Worm (Caenorhabditis elegans): ENCODE results near the gene R09E10.1.
"Not testable (repeated sequence)": the region's sequence is repeated elsewhere in the genome, so short reads cannot be mapped to it uniquely, and the experiment has no call there.

The R09E10.1 gene

ce11 chrIV:10322650-10323049 lies at the start of gene R09E10.1:
Gene R09E10.1 (minus strand): TSS chrIV:10322750.
- TF ChIP-seq B0310.2 (tag; optimal IDR thresholded peaks at IDR 0.05); hmg-4 (GFP tag; optimal IDR thresholded peaks at IDR 0.05); hmbx-1 (tag; optimal IDR thresholded peaks at IDR 0.05): not testable (repeated sequence)

ce11 chrIV:10368326-10368725 lies 45.8 kb upstream of the R09E10.1 start, which contains the start of gene iars-1:
Gene iars-1 (plus strand): TSS chrIV:10368601.
- TF ChIP-seq hmg-4 (GFP tag; optimal IDR thresholded peaks at IDR 0.05), result no peak
- no peak for TF ChIP-seq sea-1 (GFP tag; conservative IDR thresholded peaks at IDR 0.05)
- no peak for TF ChIP-seq tbx-11 (GFP tag; IDR thresholded peaks at IDR 0.05)

- TF ChIP-seq hmbx-1 (tag; optimal IDR thresholded peaks at IDR 0.05) (no peak), ets-7 (tag; optimal IDR thresholded peaks at IDR 0.05) (no peak), tbx-11 (GFP tag; IDR thresholded peaks at IDR 0.05) (no peak)
These were observed 45.2 kb upstream of the R09E10.1 start, which contains the start of gene pges-2 for ce11 chrIV:10367740-10368246. Gene pges-2 (minus strand): TSS chrIV:10367790.

- TF ChIP-seq ama-1 (optimal IDR thresholded peaks at IDR 0.05), result no peak
- TF ChIP-seq scrt-1 (GFP tag; IDR thresholded peaks at IDR 0.05), result no peak
- no peak for TF ChIP-seq flt-1 (GFP tag; IDR thresholded peaks at IDR 0.05)
- TF ChIP-seq tbx-11 (GFP tag; IDR thresholded peaks at IDR 0.05), result no peak
- no peak for TF ChIP-seq sea-1 (GFP tag; conservative IDR thresholded peaks at IDR 0.05)
- TF ChIP-seq B0310.2 (tag; optimal IDR thresholded peaks at IDR 0.05), result no peak
- no peak for TF ChIP-seq ceh-36 (tag; optimal IDR thresholded peaks at IDR 0.05)
These were observed 43.5 kb upstream of the R09E10.1 start, which contains the start of gene sir-2.1 for ce11 chrIV:10366018-10366417. Gene sir-2.1 (minus strand): TSS chrIV:10366229.

ce11 chrIV:10360336-10360735 lies 37.8 kb upstream of the R09E10.1 start, which contains the start of gene ugt-59:
Gene ugt-59 (plus strand): TSS chrIV:10360636.
- TF ChIP-seq ceh-13 (GFP tag; optimal IDR thresholded peaks at IDR 0.05), result no peak
- no peak for TF ChIP-seq hnd-1 (tag; optimal IDR thresholded peaks at IDR 0.05)
- no peak for TF ChIP-seq tbx-11 (GFP tag; IDR thresholded peaks at IDR 0.05)
- TF ChIP-seq flt-1 (GFP tag; IDR thresholded peaks at IDR 0.05), result no peak
- no peak for TF ChIP-seq hmg-4 (GFP tag; optimal IDR thresholded peaks at IDR 0.05)
- TF ChIP-seq F13C5.2 (tag; optimal IDR thresholded peaks at IDR 0.05), result no peak
- TF ChIP-seq hmbx-1 (tag; optimal IDR thresholded peaks at IDR 0.05), result no peak
- TF ChIP-seq ceh-36 (tag; optimal IDR thresholded peaks at IDR 0.05), result no peak
- no peak for TF ChIP-seq ama-1 (optimal IDR thresholded peaks at IDR 0.05)
- no peak for TF ChIP-seq B0310.2 (tag; optimal IDR thresholded peaks at IDR 0.05)
- TF ChIP-seq scrt-1 (GFP tag; IDR thresholded peaks at IDR 0.05), result no peak
- TF ChIP-seq pes-1 (GFP tag; IDR thresholded peaks at IDR 0.05), result no peak

ce11 chrIV:10357842-10358241 lies 35.3 kb upstream of the R09E10.1 start, which contains the start of gene gkow-1:
Gene gkow-1 (plus strand): TSS chrIV:10358142.
- TF ChIP-seq tra-4 (tag; optimal IDR thresholded peaks at IDR 0.05) (no peak), scrt-1 (GFP tag; IDR thresholded peaks at IDR 0.05) (no peak), ceh-13 (GFP tag; optimal IDR thresholded peaks at IDR 0.05) (no peak), ama-1 (optimal IDR thresholded peaks at IDR 0.05) (no peak), aly-1 (tag; optimal IDR thresholded peaks at IDR 0.05) (no peak), pes-1 (GFP tag; IDR thresholded peaks at IDR 0.05) (no peak), ets-7 (tag; optimal IDR thresholded peaks at IDR 0.05) (no peak), sea-1 (GFP tag; conservative IDR thresholded peaks at IDR 0.05) (no peak), tbx-37 (GFP tag; conservative IDR thresholded peaks at IDR 0.05) (no peak), hmg-4 (GFP tag; optimal IDR thresholded peaks at IDR 0.05) (no peak), flt-1 (GFP tag; IDR thresholded peaks at IDR 0.05) (no peak), B0310.2 (tag; optimal IDR thresholded peaks at IDR 0.05) (no peak), ceh-36 (tag; optimal IDR thresholded peaks at IDR 0.05) (no peak), tbx-11 (GFP tag; IDR thresholded peaks at IDR 0.05) (no peak), hnd-1 (tag; optimal IDR thresholded peaks at IDR 0.05) (no peak), F13C5.2 (tag; optimal IDR thresholded peaks at IDR 0.05) (no peak), hmbx-1 (tag; optimal IDR thresholded peaks at IDR 0.05) (no peak)

- TF ChIP-seq ama-1 (optimal IDR thresholded peaks at IDR 0.05), result no peak
- TF ChIP-seq sea-1 (GFP tag; conservative IDR thresholded peaks at IDR 0.05), result no peak
- no peak for TF ChIP-seq tbx-37 (GFP tag; conservative IDR thresholded peaks at IDR 0.05)
- TF ChIP-seq aly-1 (tag; optimal IDR thresholded peaks at IDR 0.05), result no peak
- TF ChIP-seq tbx-11 (GFP tag; IDR thresholded peaks at IDR 0.05), result no peak
These were observed 34.5 kb upstream of the R09E10.1 start, which contains the start of gene R11A8.1 for ce11 chrIV:10357072-10357471. Gene R11A8.1 (minus strand): TSS chrIV:10357172.

- no peak for TF ChIP-seq ceh-36 (tag; optimal IDR thresholded peaks at IDR 0.05)
- no peak for TF ChIP-seq tra-4 (tag; optimal IDR thresholded peaks at IDR 0.05)
- TF ChIP-seq hmg-4 (GFP tag; optimal IDR thresholded peaks at IDR 0.05), result no peak
- TF ChIP-seq aly-1 (tag; optimal IDR thresholded peaks at IDR 0.05), result no peak
These were observed 29.7 kb upstream of the R09E10.1 start, which contains the start of gene Y43C5B.2 for ce11 chrIV:10352243-10352642. Gene Y43C5B.2 (minus strand): TSS chrIV:10352343.
